Worm (Caenorhabditis elegans) whole organism, mixed stage, embryonic: ENCODE data around the gene ttr-7.
A peak's percentile ranks its signal among the peaks of the same experiment; 100 is the strongest.

Experiments
- ceh-43 ChIP-seq: fragments of 200-800 bp; sonication (Bioruptor generic); optimal IDR thresholded peaks from 2 replicates; lab custom pipeline; 2018; ENCODE audit warnings: mild to moderate bottlenecking, missing genetic modification characterization, moderate library complexity, missing compliant biosample characterization
- ces-1 ChIP-seq: fragments of 150-350 bp; optimal IDR thresholded peaks from 2 replicates; lab custom pipeline; 2014; ENCODE audit warnings: missing biosample characterization, missing genetic modification reagents, missing genetic modification characterization
- elt-3 ChIP-seq: fragments of 150-350 bp; optimal IDR thresholded peaks from 2 replicates; lab custom pipeline; 2014; ENCODE audit warnings: missing biosample characterization, missing genetic modification characterization
- ham-2 ChIP-seq: fragments of 200-800 bp; sonication (Bioruptor generic); optimal IDR thresholded peaks from 2 replicates; lab custom pipeline; 2018; ENCODE audit warnings: mild to moderate bottlenecking, missing genetic modification characterization, missing compliant biosample characterization
- lin-13 ChIP-seq: fragments of 150-350 bp; optimal IDR thresholded peaks from 2 replicates; lab custom pipeline; 2014; ENCODE audit warnings: missing biosample characterization, missing genetic modification characterization
- lin-32 ChIP-seq: fragments of 200-800 bp; sonication (Bioruptor generic); optimal IDR thresholded peaks from 2 replicates; lab custom pipeline; 2018; ENCODE audit warnings: mild to moderate bottlenecking, missing genetic modification characterization, missing compliant biosample characterization
- mab-5 ChIP-seq: fragments of 150-350 bp; optimal IDR thresholded peaks from 2 replicates; lab custom pipeline; 2014; ENCODE audit warnings: missing biosample characterization, missing genetic modification characterization
- nhr-237 ChIP-seq: fragments of 150-350 bp; optimal IDR thresholded peaks from 2 replicates; lab custom pipeline; 2014; ENCODE audit warnings: missing biosample characterization, missing genetic modification characterization
- pha-4 ChIP-seq: fragments of 150-350 bp; optimal IDR thresholded peaks from 2 replicates; lab custom pipeline; 2018; ENCODE audit warnings: missing biosample characterization, missing genetic modification reagents, missing genetic modification characterization
- snpc-4 ChIP-seq: fragments of 150-350 bp; optimal IDR thresholded peaks from 2 replicates; lab custom pipeline; 2014; ENCODE audit warnings: missing biosample characterization, missing genetic modification characterization
- unc-39 ChIP-seq: fragments of 150-350 bp; optimal IDR thresholded peaks from 2 replicates; lab custom pipeline; 2014; ENCODE audit warnings: missing biosample characterization, missing genetic modification characterization
- unc-62 ChIP-seq: fragments of 150-350 bp; optimal IDR thresholded peaks from 2 replicates; lab custom pipeline; 2014; ENCODE audit warnings: missing biosample characterization, missing genetic modification reagents, missing genetic modification characterization
- ztf-11 ChIP-seq: fragments of 150-350 bp; optimal IDR thresholded peaks from 2 replicates; lab custom pipeline; 2014; ENCODE audit warnings: missing biosample characterization, missing genetic modification characterization

DNA sequence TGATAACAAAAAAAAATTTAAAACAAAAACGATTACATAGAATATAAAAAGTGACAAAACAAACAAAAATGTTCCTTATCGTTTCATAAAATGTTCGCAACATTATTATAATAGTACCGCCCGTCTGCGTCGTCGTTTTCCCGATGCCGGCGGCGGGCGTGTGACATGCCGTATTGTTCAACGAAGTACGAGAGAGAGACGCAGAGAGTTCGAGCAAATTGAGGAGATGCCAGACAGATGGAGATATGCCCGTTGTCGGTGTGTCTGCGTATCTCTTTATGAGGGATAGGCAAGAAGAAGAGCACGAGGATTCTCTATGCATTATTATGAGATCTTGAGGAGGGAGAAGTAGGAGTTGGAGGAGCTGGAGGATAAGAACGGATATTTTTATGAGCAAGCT is 17.9 kb downstream of the ttr-7 start:
- TF ChIP-seq lin-13 (peak; percentile 16), unc-62 (peak; percentile 88), ceh-43 (no peak), pha-4 (peak; percentile 95), elt-3 (tag; lab: Kevin White, UChicago) (peak; percentile 72), ztf-11 (tag; lab: Kevin White, UChicago) (peak; percentile 35), unc-39 (tag; lab: Kevin White, UChicago) (no peak), ces-1 (peak; percentile 91), nhr-237 (tag; lab: Kevin White, UChicago) (peak; percentile 84), snpc-4 (tag; lab: Kevin White, UChicago) (no peak), ham-2 (GFP tag; lab: Kevin White, UChicago) (peak; percentile 24), mab-5 (tag; lab: Kevin White, UChicago) (peak; percentile 80), lin-32 (GFP tag; lab: Kevin White, UChicago) (peak; percentile 15)
